Worm (Caenorhabditis elegans) whole organism, L2 larva: ENCODE results near the gene efk-1.

Experiments used
- C34F6.9 ChIP-seq: fragments of 150-350 bp; optimal IDR thresholded peaks from 2 replicates; lab custom pipeline; 2014; ENCODE audit warnings: missing biosample characterization, missing genetic modification characterization
- F13H6.1 ChIP-seq: sonication (generic microtip); optimal IDR thresholded peaks from 2 replicates; lab custom pipeline; 2016; ENCODE audit warnings: missing genetic modification characterization, missing compliant biosample characterization
- R02D3.7 ChIP-seq: fragments of 150-350 bp; optimal IDR thresholded peaks from 2 replicates; lab custom pipeline; 2014; ENCODE audit warnings: missing biosample characterization, missing genetic modification characterization
- Y55F3AM.14 ChIP-seq: fragments of 200-800 bp; sonication (Bioruptor generic); optimal IDR thresholded peaks from 2 replicates; lab custom pipeline; 2018; ENCODE audit warnings: mild to moderate bottlenecking, missing genetic modification characterization, missing compliant biosample characterization
- alr-1 ChIP-seq: fragments of 150-350 bp; optimal IDR thresholded peaks from 2 replicates; lab custom pipeline; 2014; ENCODE audit warnings: missing biosample characterization, missing genetic modification characterization
- aly-2 ChIP-seq: fragments of 150-350 bp; optimal IDR thresholded peaks from 2 replicates; lab custom pipeline; 2014; ENCODE audit warnings: missing biosample characterization, missing genetic modification characterization
- ama-1 ChIP-seq: fragments of 150-350 bp; optimal IDR thresholded peaks from 2 replicates; lab custom pipeline; 2018; ENCODE audit warnings: inconsistent platforms
- ceh-16 ChIP-seq: fragments of 150-350 bp; optimal IDR thresholded peaks from 2 replicates; lab custom pipeline; 2014; ENCODE audit warnings: missing biosample characterization, missing genetic modification characterization
- ceh-82 ChIP-seq: fragments of 150-350 bp; optimal IDR thresholded peaks from 2 replicates; lab custom pipeline; 2014; ENCODE audit warnings: missing biosample characterization, missing genetic modification characterization
- crh-2 ChIP-seq: sonication (generic microtip); optimal IDR thresholded peaks from 2 replicates; lab custom pipeline; 2017; ENCODE audit warnings: missing biosample characterization, missing genetic modification characterization
- dmd-4 ChIP-seq: sonication (generic microtip); optimal IDR thresholded peaks from 2 replicates; lab custom pipeline; 2017; ENCODE audit warnings: missing biosample characterization, missing genetic modification characterization
- egl-27 ChIP-seq: sonication (generic microtip); optimal IDR thresholded peaks from 3 replicates; lab custom pipeline; 2017; ENCODE audit warnings: missing biosample characterization, missing genetic modification reagents, missing genetic modification characterization
- elt-3 ChIP-seq: sonication (generic microtip); optimal IDR thresholded peaks from 2 replicates; lab custom pipeline; 2017; ENCODE audit warnings: missing biosample characterization, missing genetic modification characterization
- fos-1 ChIP-seq: fragments of 150-350 bp; optimal IDR thresholded peaks from 2 replicates; lab custom pipeline; 2014; ENCODE audit warnings: missing biosample characterization, missing genetic modification characterization
- gmeb-1 ChIP-seq: fragments of 150-350 bp; optimal IDR thresholded peaks from 2 replicates; lab custom pipeline; 2014; ENCODE audit warnings: missing biosample characterization, missing genetic modification characterization
- lin-13 ChIP-seq: fragments of 150-350 bp; optimal IDR thresholded peaks from 2 replicates; lab custom pipeline; 2014; ENCODE audit warnings: missing biosample characterization, missing genetic modification reagents, missing genetic modification characterization
- lin-39 ChIP-seq: fragments of 150-350 bp; optimal IDR thresholded peaks from 2 replicates; lab custom pipeline; 2014; ENCODE audit warnings: missing biosample characterization, missing genetic modification reagents, missing genetic modification characterization
- nhr-10 ChIP-seq: sonication (generic microtip); optimal IDR thresholded peaks from 2 replicates; lab custom pipeline; 2017; ENCODE audit warnings: missing biosample characterization, missing genetic modification characterization
- nhr-12 ChIP-seq: fragments of 150-350 bp; optimal IDR thresholded peaks from 2 replicates; lab custom pipeline; 2014; ENCODE audit warnings: missing biosample characterization, missing genetic modification characterization
- nhr-129 ChIP-seq: fragments of 150-350 bp; optimal IDR thresholded peaks from 2 replicates; lab custom pipeline; 2014; ENCODE audit warnings: missing biosample characterization, missing genetic modification characterization
- nhr-21 ChIP-seq: fragments of 150-350 bp; optimal IDR thresholded peaks from 2 replicates; lab custom pipeline; 2014; ENCODE audit warnings: missing biosample characterization, missing genetic modification characterization
- nhr-23 ChIP-seq: fragments of 150-350 bp; optimal IDR thresholded peaks from 2 replicates; lab custom pipeline; 2014; ENCODE audit warnings: missing biosample characterization, missing genetic modification reagents, missing genetic modification characterization
- nhr-237 ChIP-seq: fragments of 150-350 bp; optimal IDR thresholded peaks from 2 replicates; lab custom pipeline; 2014; ENCODE audit warnings: missing biosample characterization, missing genetic modification characterization
- nhr-25 ChIP-seq: fragments of 150-350 bp; sonication (generic microtip); optimal IDR thresholded peaks from 3 replicates; lab custom pipeline; 2014; ENCODE audit warnings: missing biosample characterization, missing genetic modification characterization
- nhr-6 ChIP-seq: fragments of 150-350 bp; optimal IDR thresholded peaks from 2 replicates; lab custom pipeline; 2014; ENCODE audit warnings: missing biosample characterization, missing genetic modification characterization
- sma-3 ChIP-seq: sonication (generic microtip); optimal IDR thresholded peaks from 2 replicates; lab custom pipeline; 2016; ENCODE audit warnings: missing genetic modification reagents, missing genetic modification characterization, missing compliant biosample characterization
- sma-9 ChIP-seq, 2 experiments: fragments of 150-350 bp in 1 of 2; sonication (generic microtip) in 1 of 2; optimal IDR thresholded peaks; 2 replicates each; lab custom pipeline; 2014 to 2016; ENCODE audit warnings: missing genetic modification characterization in 2 of 2, mild to moderate bottlenecking in 1 of 2, missing biosample characterization in 1 of 2, missing compliant biosample characterization in 1 of 2, missing genetic modification reagents in 1 of 2, moderate library complexity in 1 of 2
- unc-39 ChIP-seq: fragments of 150-350 bp; optimal IDR thresholded peaks from 2 replicates; lab custom pipeline; 2014; ENCODE audit warnings: missing biosample characterization, missing genetic modification characterization
- unc-62 ChIP-seq: fragments of 150-350 bp; optimal IDR thresholded peaks from 2 replicates; lab custom pipeline; 2014; ENCODE audit warnings: missing biosample characterization, missing genetic modification reagents, missing genetic modification characterization
- ztf-1 ChIP-seq: fragments of 200-800 bp; sonication (Bioruptor generic); conservative IDR thresholded peaks from 2 replicates; pipeline ENCODE4 v1.3.6; 2022; ENCODE audit warnings: missing genetic modification characterization, missing compliant biosample characterization
- ztf-11 ChIP-seq: sonication (generic microtip); optimal IDR thresholded peaks from 2 replicates; lab custom pipeline; 2017; ENCODE audit warnings: missing biosample characterization, missing genetic modification characterization
- ztf-4 ChIP-seq: fragments of 150-350 bp; optimal IDR thresholded peaks from 2 replicates; lab custom pipeline; 2014; ENCODE audit warnings: missing biosample characterization, missing genetic modification characterization

The efk-1 gene

DNA sequence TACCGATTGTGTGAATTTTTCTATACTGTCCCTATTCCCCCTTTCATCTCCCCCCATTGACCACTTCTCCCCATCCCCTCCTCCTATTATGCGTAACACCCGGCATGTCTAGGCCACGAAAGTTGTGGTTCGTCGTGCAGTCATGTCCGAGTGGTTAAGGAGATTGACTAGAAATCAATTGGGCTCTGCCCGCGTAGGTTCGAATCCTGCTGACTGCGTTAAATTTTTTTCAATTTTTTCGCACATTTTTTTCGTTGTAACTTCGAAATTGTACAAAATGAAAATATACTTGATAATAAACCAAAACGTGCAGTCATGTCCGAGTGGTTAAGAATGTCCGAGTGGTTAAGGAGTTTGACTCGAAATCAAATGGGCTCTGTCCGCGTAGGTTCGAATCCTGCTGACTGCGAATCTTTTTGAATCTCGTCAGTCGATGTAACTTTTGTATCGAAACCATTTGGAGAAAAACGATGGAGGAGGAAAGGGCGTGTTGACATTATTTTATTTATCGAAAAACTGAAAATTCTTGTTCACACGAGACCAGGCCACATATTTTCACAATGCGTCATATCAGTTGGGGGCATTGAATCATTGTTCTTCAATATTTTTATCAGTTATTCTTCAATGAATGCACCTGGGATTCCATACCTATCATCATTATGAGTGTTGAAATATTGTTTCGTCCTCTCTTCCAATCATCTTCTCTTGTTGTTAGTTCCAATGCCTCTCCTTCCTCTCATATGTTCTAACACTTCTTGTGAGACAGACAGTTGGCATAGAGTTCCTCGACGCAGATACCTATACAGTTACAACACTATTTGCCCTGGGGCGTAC lies 9.5 kb downstream of the efk-1 start, which contains the start of gene nfm-1 (continued):
- TF ChIP-seq C34F6.9 (tag; lab: Kevin White, UChicago) (peak; percentile 41), aly-2 (tag; lab: Kevin White, UChicago) (no peak), ceh-16 (tag; lab: Kevin White, UChicago) (no peak), nhr-237 (tag; lab: Kevin White, UChicago) (no peak), ztf-4 (tag; lab: Kevin White, UChicago) (peak; percentile 54), crh-2 (tag; lab: Kevin White, UChicago) (peak; percentile 47), R02D3.7 (tag; lab: Kevin White, UChicago) (no peak), lin-39 (tag; lab: Kevin White, UChicago) (no peak), elt-3 (tag; lab: Kevin White, UChicago) (no peak), unc-39 (no peak), nhr-21 (tag; lab: Kevin White, UChicago) (peak; percentile 60), sma-3 (peak; percentile 56), alr-1 (tag; lab: Kevin White, UChicago) (no peak), fos-1 (tag; lab: Kevin White, UChicago) (peak; percentile 95), nhr-10 (tag; lab: Kevin White, UChicago) (peak; percentile 18), nhr-129 (tag; lab: Kevin White, UChicago) (peak; percentile 72), F13H6.1 (tag; lab: Kevin White, UChicago) (peak; percentile 52), ztf-11 (tag; lab: Kevin White, UChicago) (no peak), ztf-1 (GFP tag; lab: Robert Waterston, UW) (no peak), nhr-23 (tag; lab: Kevin White, UChicago) (no peak), nhr-25 (tag; lab: Kevin White, UChicago) (peak; percentile 36), sma-9 (GFP tag; optimal IDR thresholded peaks at IDR 0.05; lab: Kevin White, UChicago) (peak; percentile 64), sma-9 (tag; optimal IDR thresholded peaks at IDR 0.05; lab: Kevin White, UChicago) (no peak), nhr-12 (tag; lab: Kevin White, UChicago) (no peak), Y55F3AM.14 (no peak)
- TF ChIP-seq, all 48 proteins: peak for 23

DNA sequence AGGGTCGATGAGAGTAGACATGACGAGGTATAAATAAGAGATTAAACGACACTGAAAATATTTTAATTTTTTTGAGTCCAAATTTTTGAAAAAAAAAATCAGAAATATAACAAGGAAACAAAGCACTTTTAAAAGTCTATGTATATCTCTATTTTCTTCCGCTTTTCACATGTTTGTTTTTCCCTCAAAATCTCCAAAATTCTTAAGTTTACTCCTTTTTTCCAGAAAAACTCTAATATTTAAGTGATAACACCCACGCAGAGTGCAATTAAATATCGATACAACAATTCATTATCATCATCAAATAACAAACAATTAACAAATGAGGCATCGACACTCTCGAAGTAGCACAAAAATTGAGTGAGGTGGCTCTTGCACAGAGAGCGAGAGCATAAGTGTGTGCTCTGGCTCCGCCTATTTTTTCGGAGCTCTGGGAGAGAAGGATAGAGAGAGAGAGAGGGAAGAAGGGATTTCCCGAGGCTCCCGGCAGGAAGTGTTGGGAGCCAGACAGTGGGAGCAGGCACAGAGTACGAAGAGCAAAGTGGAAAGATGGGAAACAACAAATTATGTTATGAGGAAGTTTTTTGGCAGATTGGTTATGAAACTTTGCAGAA lies 10.5 kb downstream of the efk-1 start, which contains the start of gene anmt-2:
anmt-2 (minus strand) TSS at position 51 of the 614 bp plus-strand sequence.
- no peak for TF ChIP-seq alr-1 (tag; lab: Kevin White, UChicago)
- no peak for TF ChIP-seq unc-62 (GFP tag; lab: Kevin White, UChicago)
- peak; percentile 71 for TF ChIP-seq sma-9 (GFP tag; optimal IDR thresholded peaks at IDR 0.05; lab: Kevin White, UChicago)
- no peak for TF ChIP-seq sma-9 (tag; optimal IDR thresholded peaks at IDR 0.05; lab: Kevin White, UChicago)
- TF ChIP-seq nhr-129 (tag; lab: Kevin White, UChicago), result peak; percentile 56
- TF ChIP-seq ceh-82, result no peak
- TF ChIP-seq F13H6.1 (tag; lab: Kevin White, UChicago), result peak; percentile 69
- TF ChIP-seq gmeb-1 (tag; lab: Kevin White, UChicago), result no peak
- TF ChIP-seq nhr-6 (tag; lab: Kevin White, UChicago), result no peak

DNA sequence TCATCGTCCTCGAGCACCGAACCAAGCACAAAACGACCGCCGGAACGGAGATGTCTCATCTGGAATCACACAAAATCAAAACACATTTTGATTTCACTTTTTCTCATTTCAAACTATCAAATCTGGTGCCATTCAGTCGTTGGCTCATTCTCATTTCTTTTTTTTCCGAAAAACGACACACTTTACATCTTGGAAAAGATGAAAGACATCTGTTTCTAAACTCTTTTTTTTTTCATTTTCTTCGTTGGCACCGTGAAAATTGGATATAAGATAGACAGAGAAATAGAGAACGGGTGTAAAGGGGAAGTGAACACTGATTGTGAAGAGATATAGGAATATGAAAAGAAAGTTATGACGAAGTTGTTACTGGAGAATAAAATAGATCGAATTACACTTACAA lies 12.6 kb downstream of the efk-1 start:
- TF ChIP-seq F13H6.1 (tag; lab: Kevin White, UChicago) (peak; percentile 23), alr-1 (tag; lab: Kevin White, UChicago) (no peak), sma-9 (GFP tag; optimal IDR thresholded peaks at IDR 0.05; lab: Kevin White, UChicago) (no peak), sma-9 (tag; optimal IDR thresholded peaks at IDR 0.05; lab: Kevin White, UChicago) (no peak), C34F6.9 (tag; lab: Kevin White, UChicago) (peak; percentile 33)

DNA sequence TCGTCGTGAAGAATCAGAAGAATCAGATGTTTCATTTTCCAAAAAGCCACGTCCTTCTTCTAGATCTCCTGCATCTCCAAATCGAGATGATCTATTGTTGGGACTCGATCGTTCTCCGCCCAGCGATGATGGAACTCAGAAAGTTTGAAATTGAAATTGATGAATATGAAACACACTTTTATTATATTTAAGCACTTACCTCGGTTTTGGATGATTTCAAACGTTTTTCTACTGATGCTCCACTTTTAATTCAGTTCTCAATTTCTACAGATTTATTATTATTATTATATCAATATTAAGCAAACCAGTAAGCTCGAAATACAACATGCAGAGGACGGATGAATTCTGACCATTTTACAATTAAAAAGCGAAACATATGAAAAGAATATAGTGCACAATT lies 13.8 kb downstream of the efk-1 start:
- TF ChIP-seq nhr-12 (tag; lab: Kevin White, UChicago) (no peak), nhr-10 (tag; lab: Kevin White, UChicago) (no peak), dmd-4 (tag; lab: Kevin White, UChicago) (no peak), ama-1 (no peak), Y55F3AM.14 (no peak), lin-13 (GFP tag; lab: Kevin White, UChicago) (no peak), alr-1 (tag; lab: Kevin White, UChicago) (no peak), fos-1 (tag; lab: Kevin White, UChicago) (no peak), egl-27 (tag; lab: Kevin White, UChicago) (no peak), R02D3.7 (tag; lab: Kevin White, UChicago) (no peak), nhr-237 (tag; lab: Kevin White, UChicago) (no peak)
